Worm (Caenorhabditis elegans): Measurements from ENCODE around the gene pah-1.

Gene pah-1

DNA sequence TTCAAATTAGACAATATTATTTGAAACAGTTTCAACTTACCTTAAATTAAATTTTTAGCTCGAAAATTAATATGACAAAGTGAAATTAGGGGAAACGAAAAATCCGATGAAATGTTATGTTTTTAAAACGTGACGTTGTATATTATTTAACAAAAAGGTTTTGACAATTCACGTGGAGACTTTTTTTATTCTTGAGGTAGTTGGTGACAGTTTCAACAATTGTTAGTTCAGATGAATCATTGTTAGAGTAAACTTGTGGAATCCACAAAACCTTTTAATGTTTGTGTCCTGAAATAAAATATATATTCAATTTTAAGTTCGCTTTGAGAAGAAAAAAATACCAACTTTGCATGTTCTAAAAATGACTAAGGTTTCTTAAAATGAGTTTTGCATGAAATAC lies 7.3 kb downstream of the pah-1 start, which contains the start of gene fut-1:
Gene fut-1, minus strand, starts transcription at position 101 of the 400 bp plus-strand sequence.
- TF ChIP-seq spr-3 (GFP tag; optimal IDR thresholded peaks at IDR 0.05) (no peak), lin-13 (GFP tag; optimal IDR thresholded peaks at IDR 0.05) (no peak), ces-1 (GFP tag; optimal IDR thresholded peaks at IDR 0.05) (no peak), nhr-6 (tag; optimal IDR thresholded peaks at IDR 0.05) (no peak), mdt-29 (GFP tag; IDR thresholded peaks at IDR 0.05) (no peak), nhr-10 (tag; optimal IDR thresholded peaks at IDR 0.05) (no peak), dpl-1 (GFP tag; optimal IDR thresholded peaks at IDR 0.05) (no peak), unc-130 (GFP tag; optimal IDR thresholded peaks at IDR 0.05) (no peak), hif-1 (tag; optimal IDR thresholded peaks at IDR 0.05) (no peak), nhr-41 (GFP tag; IDR thresholded peaks at IDR 0.05) (no peak), Y48G9A.11 (GFP tag; IDR thresholded peaks at IDR 0.05) (no peak), nhr-11 (tag; optimal IDR thresholded peaks at IDR 0.05) (no peak), tra-1 (GFP tag; IDR thresholded peaks at IDR 0.05) (no peak), F44E2.7 (GFP tag; IDR thresholded peaks at IDR 0.05) (no peak)

DNA sequence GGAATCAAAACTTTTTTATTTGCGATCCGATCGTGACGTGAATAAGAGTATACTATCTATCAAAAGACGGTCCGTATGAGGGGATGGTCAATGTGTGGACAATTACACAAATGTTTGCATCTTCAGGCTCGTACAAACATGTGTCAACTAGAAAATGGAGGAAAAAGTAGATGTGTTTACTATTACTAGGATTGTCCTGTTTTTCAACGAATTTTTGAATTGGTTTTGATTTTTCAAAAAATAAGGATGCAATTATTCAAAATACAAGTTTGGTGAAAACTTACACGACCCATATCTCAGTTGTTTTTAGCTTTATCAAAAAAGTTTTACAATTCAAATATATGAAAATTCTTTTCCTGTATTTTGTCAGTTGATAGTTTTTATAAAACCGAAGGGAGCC lies 11.5 kb downstream of the pah-1 start, which contains the start of gene K08F8.7:
Gene K08F8.7, minus strand, starts transcription at position 101 of the 400 bp plus-strand sequence.
- TF ChIP-seq mdl-1 (tag; optimal IDR thresholded peaks at IDR 0.05) = no peak
- no peak for TF ChIP-seq ceh-44 (GFP tag; IDR thresholded peaks at IDR 0.05)
- TF ChIP-seq tag-97 (GFP tag; IDR thresholded peaks at IDR 0.05) = no peak
- no peak for TF ChIP-seq unc-62 (GFP tag; optimal IDR thresholded peaks at IDR 0.05 in 1 of 2)
- TF ChIP-seq unc-62 (tag; optimal IDR thresholded peaks at IDR 0.05) = no peak
- TF ChIP-seq zfp-2 (tag; optimal IDR thresholded peaks at IDR 0.05) = no peak
- no peak for TF ChIP-seq mes-2 (tag; optimal IDR thresholded peaks at IDR 0.05; ENCODE audit: poor library complexity, severe bottlenecking)
- no peak for TF ChIP-seq lin-13 (GFP tag; optimal IDR thresholded peaks at IDR 0.05)

DNA sequence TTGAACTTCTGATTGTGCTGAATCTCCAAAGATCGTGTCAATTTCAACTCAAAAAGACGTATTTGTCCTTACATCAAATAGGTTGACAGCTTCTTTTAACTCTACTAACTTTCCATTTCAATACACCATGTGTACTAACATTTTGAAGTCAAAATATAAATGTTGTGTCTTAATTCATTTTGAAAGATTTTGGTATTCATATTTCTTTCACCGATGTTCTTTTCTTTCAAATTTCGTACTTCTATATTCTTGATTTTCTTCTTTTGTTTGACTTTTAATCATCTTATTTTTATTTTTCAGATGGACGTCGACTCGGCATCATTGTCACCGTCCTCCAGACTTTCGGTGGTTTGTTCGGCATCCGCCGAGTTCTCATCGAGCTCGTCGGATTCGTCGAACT lies 15.1 kb downstream of the pah-1 start, which contains the start of gene atf-2:
Gene atf-2, plus strand, starts transcription at position 301 of the 400 bp plus-strand sequence.
- TF ChIP-seq zip-11 (GFP tag; IDR thresholded peaks at IDR 0.05) = no peak
- TF ChIP-seq snpc-1.2 (GFP tag; IDR thresholded peaks at IDR 0.05) = no peak
- TF ChIP-seq lin-29 (GFP tag; IDR thresholded peaks at IDR 0.05) = no peak
- no peak for TF ChIP-seq cey-2 (tag; optimal IDR thresholded peaks at IDR 0.05; ENCODE audit: borderline replicate concordance, insufficient read depth)
- no peak for TF ChIP-seq mdt-29 (GFP tag; IDR thresholded peaks at IDR 0.05)
- no peak for TF ChIP-seq nhr-42 (GFP tag; IDR thresholded peaks at IDR 0.05)
- TF ChIP-seq Y105C5A.15 (GFP tag; IDR thresholded peaks at IDR 0.05) = no peak
- TF ChIP-seq hlh-11 (tag; optimal IDR thresholded peaks at IDR 0.05) = no peak
- TF ChIP-seq sdz-12 (GFP tag; optimal IDR thresholded peaks at IDR 0.05) = no peak
- no peak for TF ChIP-seq F26F4.8 (GFP tag; conservative IDR thresholded peaks at IDR 0.05)
- no peak for TF ChIP-seq ctbp-1 (GFP tag; IDR thresholded peaks at IDR 0.05)
- no peak for TF ChIP-seq daf-8 (GFP tag; IDR thresholded peaks at IDR 0.05)
- TF ChIP-seq dmd-8 (GFP tag; IDR thresholded peaks at IDR 0.05) = no peak
- TF ChIP-seq fkh-10 (GFP tag; optimal IDR thresholded peaks at IDR 0.05) = no peak

DNA sequence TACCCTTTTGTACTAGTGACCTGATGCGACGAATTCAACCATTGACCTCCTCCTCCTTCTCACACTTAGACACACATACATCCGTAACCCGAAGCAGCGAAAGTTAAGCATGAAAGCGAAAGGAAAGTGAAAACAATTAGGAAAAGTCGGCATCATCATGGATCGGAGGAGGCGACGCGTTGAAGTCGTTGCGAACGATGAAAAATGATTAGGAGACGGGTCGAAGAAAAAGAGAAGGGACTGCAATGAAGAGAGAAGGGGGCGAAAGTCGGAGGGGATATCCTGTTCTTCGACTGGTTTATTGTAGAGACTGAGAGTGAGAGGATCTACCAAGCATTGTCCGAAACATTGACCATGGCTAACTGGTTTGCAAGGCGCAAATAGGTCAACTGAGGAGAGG lies 15.8 kb downstream of the pah-1 start:
- TF ChIP-seq daf-19 (GFP tag; conservative IDR thresholded peaks at IDR 0.05) (no peak), unc-39 (tag; optimal IDR thresholded peaks at IDR 0.05) (no peak), fos-1 (tag; optimal IDR thresholded peaks at IDR 0.05) (no peak), mxl-3 (GFP tag; optimal IDR thresholded peaks at IDR 0.05) (peak; percentile 46), unc-62 (GFP tag; optimal IDR thresholded peaks at IDR 0.05 in 1 of 2) (peak in 1 of 2 experiments; percentile 47), unc-62 (tag; optimal IDR thresholded peaks at IDR 0.05) (no peak), spr-1 (tag; optimal IDR thresholded peaks at IDR 0.05) (no peak), hlh-11 (tag; optimal IDR thresholded peaks at IDR 0.05) (peak; percentile 66), mdl-1 (tag; optimal IDR thresholded peaks at IDR 0.05) (peak in 1 of 2 experiments; percentile 63), nhr-28 (tag; optimal IDR thresholded peaks at IDR 0.05) (peak; percentile 35), lim-7 (GFP tag; IDR thresholded peaks at IDR 0.05) (no peak), aha-1 (tag) (peak; percentile 92), nhr-48 (tag; optimal IDR thresholded peaks at IDR 0.05) (peak; percentile 55), attf-4 (tag; optimal IDR thresholded peaks at IDR 0.05) (no peak)
